Worm (Caenorhabditis elegans) whole organism, young adult: Measurements from ENCODE around the gene far-4.

Source experiments
- B0261.1 ChIP-seq: sonication (generic microtip); optimal IDR thresholded peaks from 2 replicates; lab custom pipeline; 2016; ENCODE audit warnings: mild to moderate bottlenecking, missing genetic modification characterization, moderate library complexity, missing compliant biosample characterization
- F23B12.7 ChIP-seq: sonication (generic microtip); optimal IDR thresholded peaks from 2 replicates; lab custom pipeline; 2017; ENCODE audit warnings: missing genetic modification characterization, mild to moderate bottlenecking, missing compliant biosample characterization, antibody characterized with exemption, moderate library complexity; ENCODE audit not compliant: insufficient read depth
- F57A8.1 ChIP-seq: fragments of 200-800 bp; sonication (Bioruptor generic); optimal IDR thresholded peaks from 2 replicates; lab custom pipeline; 2018; ENCODE audit warnings: mild to moderate bottlenecking, missing genetic modification characterization, moderate library complexity, missing compliant biosample characterization
- F57C9.4 ChIP-seq: sonication (generic microtip); optimal IDR thresholded peaks from 2 replicates; lab custom pipeline; 2017; ENCODE audit warnings: mild to moderate bottlenecking, missing genetic modification characterization, missing compliant biosample characterization
- K12H6.12 ChIP-seq: fragments of 200-800 bp; sonication (Bioruptor generic); optimal IDR thresholded peaks from 2 replicates; lab custom pipeline; 2018; ENCODE audit warnings: mild to moderate bottlenecking, missing genetic modification characterization, missing compliant biosample characterization
- T07F8.4 ChIP-seq: sonication (generic microtip); optimal IDR thresholded peaks from 2 replicates; lab custom pipeline; 2016; ENCODE audit warnings: mild to moderate bottlenecking, missing genetic modification characterization, moderate library complexity, missing compliant biosample characterization
- T26A5.8 ChIP-seq: sonication (generic microtip); optimal IDR thresholded peaks from 2 replicates; lab custom pipeline; 2016; ENCODE audit warnings: missing genetic modification characterization, missing compliant biosample characterization
- Y53G8AR.9 ChIP-seq: fragments of 200-800 bp; sonication (Bioruptor generic); conservative IDR thresholded peaks from 2 replicates; pipeline ENCODE4 v1.3.6; 2022; ENCODE audit warnings: missing genetic modification reagents, missing genetic modification characterization, missing compliant biosample characterization
- Y79H2A.3 ChIP-seq: fragments of 200-800 bp; sonication (Bioruptor generic); conservative IDR thresholded peaks from 2 replicates; pipeline ENCODE4 v1.3.6; 2022; ENCODE audit warnings: missing genetic modification reagents, missing genetic modification characterization, missing compliant biosample characterization
- akir-1 ChIP-seq: fragments of 200-800 bp; sonication (Bioruptor generic); optimal IDR thresholded peaks from 2 replicates; lab custom pipeline; 2018; ENCODE audit warnings: mild to moderate bottlenecking, missing genetic modification characterization, moderate library complexity, missing compliant biosample characterization
- attf-6 ChIP-seq: fragments of 200-800 bp; sonication (Bioruptor generic); IDR thresholded peaks from 2 replicates; pipeline ENCODE4 v1.3.6; 2022; ENCODE audit warnings: missing genetic modification reagents, missing genetic modification characterization, missing compliant biosample characterization
- bed-1 ChIP-seq: fragments of 200-800 bp; sonication (Bioruptor generic); IDR thresholded peaks from 2 replicates; pipeline ENCODE4 v1.3.6; 2022; ENCODE audit warnings: missing genetic modification reagents, missing genetic modification characterization, missing compliant biosample characterization
- ccch-3 ChIP-seq: fragments of 200-800 bp; sonication (Bioruptor generic); optimal IDR thresholded peaks from 2 replicates; lab custom pipeline; 2018; ENCODE audit warnings: mild to moderate bottlenecking, missing genetic modification characterization, missing compliant biosample characterization
- ceh-27 ChIP-seq: fragments of 200-800 bp; sonication (Bioruptor generic); optimal IDR thresholded peaks from 2 replicates; lab custom pipeline; 2018; ENCODE audit warnings: mild to moderate bottlenecking, missing genetic modification characterization, moderate library complexity, missing compliant biosample characterization
- ceh-58 ChIP-seq: fragments of 200-800 bp; sonication (Bioruptor generic); IDR thresholded peaks from 2 replicates; pipeline ENCODE4 v1.3.6; 2022; ENCODE audit warnings: missing genetic modification characterization, missing compliant biosample characterization
- ceh-79 ChIP-seq: sonication (generic microtip); optimal IDR thresholded peaks from 2 replicates; lab custom pipeline; 2017; ENCODE audit warnings: mild to moderate bottlenecking, missing genetic modification characterization, missing compliant biosample characterization
- die-1 ChIP-seq: sonication (generic microtip); optimal IDR thresholded peaks from 2 replicates; lab custom pipeline; 2016; ENCODE audit warnings: missing genotype, mild to moderate bottlenecking, missing genetic modification characterization, missing compliant biosample characterization
- dox-1 ChIP-seq: fragments of 200-800 bp; sonication (Bioruptor generic); IDR thresholded peaks from 2 replicates; pipeline ENCODE4 v1.3.6; 2022; ENCODE audit warnings: missing genetic modification reagents, missing genetic modification characterization, missing compliant biosample characterization
- efl-1 ChIP-seq: fragments of 150-350 bp; optimal IDR thresholded peaks from 2 replicates; lab custom pipeline; 2014; ENCODE audit warnings: missing biosample characterization, missing genetic modification reagents, missing genetic modification characterization
- egl-44 ChIP-seq: fragments of 200-800 bp; sonication (Bioruptor generic); IDR thresholded peaks from 2 replicates; pipeline ENCODE4 v1.3.6; 2022; ENCODE audit warnings: missing genetic modification reagents, missing genetic modification characterization, missing compliant biosample characterization
- ets-4 ChIP-seq: fragments of 200-800 bp; sonication (Bioruptor generic); optimal IDR thresholded peaks from 2 replicates; lab custom pipeline; 2018; ENCODE audit warnings: mild to moderate bottlenecking, missing genetic modification characterization, missing compliant biosample characterization
- gei-17 ChIP-seq: fragments of 200-800 bp; sonication (Bioruptor generic); optimal IDR thresholded peaks from 2 replicates; lab custom pipeline; 2018; ENCODE audit warnings: mild to moderate bottlenecking, missing genetic modification characterization, missing compliant biosample characterization
- him-1 ChIP-seq: sonication (generic microtip); optimal IDR thresholded peaks from 2 replicates; lab custom pipeline; 2016; ENCODE audit warnings: missing genotype, missing genetic modification reagents, missing genetic modification characterization, missing compliant biosample characterization
- hlh-26 ChIP-seq: fragments of 200-800 bp; sonication (Bioruptor generic); conservative IDR thresholded peaks from 2 replicates; pipeline ENCODE4 v1.3.6; 2022; ENCODE audit warnings: missing genetic modification reagents, missing genetic modification characterization, missing compliant biosample characterization
- hrde-1 ChIP-seq: sonication (generic microtip); optimal IDR thresholded peaks from 2 replicates; lab custom pipeline; 2016; ENCODE audit warnings: missing genetic modification characterization, mild to moderate bottlenecking, missing compliant biosample characterization, moderate library complexity, missing genotype, missing genetic modification reagents, borderline replicate concordance
- hsf-1 ChIP-seq: fragments of 200-800 bp; sonication (Bioruptor generic); IDR thresholded peaks from 2 replicates; pipeline ENCODE4 v1.3.6; 2022; ENCODE audit warnings: missing genetic modification reagents, missing genetic modification characterization, missing compliant biosample characterization
- lin-26 ChIP-seq: fragments of 200-800 bp; sonication (Bioruptor generic); IDR thresholded peaks from 2 replicates; pipeline ENCODE4 v1.3.6; 2022; ENCODE audit warnings: missing genetic modification reagents, missing genetic modification characterization, missing compliant biosample characterization
- madf-10 ChIP-seq: sonication (generic microtip); optimal IDR thresholded peaks from 2 replicates; lab custom pipeline; 2016; ENCODE audit warnings: mild to moderate bottlenecking, missing genetic modification characterization, missing compliant biosample characterization
- nfya-2 ChIP-seq: fragments of 200-800 bp; sonication (Bioruptor generic); IDR thresholded peaks from 2 replicates; pipeline ENCODE4 v1.3.6; 2022; ENCODE audit warnings: missing genetic modification reagents, missing genetic modification characterization, missing compliant biosample characterization
- nfyb-1 ChIP-seq: fragments of 200-800 bp; sonication (Bioruptor generic); IDR thresholded peaks from 2 replicates; pipeline ENCODE4 v1.3.6; 2022; ENCODE audit warnings: missing genetic modification reagents, missing genetic modification characterization, missing compliant biosample characterization
- nhr-120 ChIP-seq: fragments of 200-800 bp; sonication (Bioruptor generic); IDR thresholded peaks from 2 replicates; pipeline ENCODE4 v1.3.6; 2022; ENCODE audit warnings: missing genetic modification characterization, missing compliant biosample characterization
- snpc-3.4 ChIP-seq: sonication (generic microtip); optimal IDR thresholded peaks from 2 replicates; lab custom pipeline; 2017; ENCODE audit warnings: missing genetic modification characterization, mild to moderate bottlenecking, missing compliant biosample characterization, antibody characterized with exemption, moderate library complexity, missing genotype, missing genetic modification reagents
- snpc-4 ChIP-seq, 5 experiments: fragments of 150-350 bp in 1 of 5; sonication (generic microtip) in 4 of 5; optimal IDR thresholded peaks; 2 replicates each; lab custom pipeline; 2014 to 2018; ENCODE audit warnings: missing genetic modification characterization in 5 of 5, missing biosample characterization in 3 of 5, antibody characterized with exemption in 2 of 5, mild to moderate bottlenecking in 2 of 5, missing compliant biosample characterization in 2 of 5, missing genotype in 2 of 5, moderate library complexity in 2 of 5, missing genetic modification reagents in 1 of 5
- somi-1 ChIP-seq: fragments of 200-800 bp; sonication (Bioruptor generic); optimal IDR thresholded peaks from 2 replicates; lab custom pipeline; 2018; ENCODE audit warnings: mild to moderate bottlenecking, missing genetic modification characterization, missing compliant biosample characterization
- sptf-2 ChIP-seq: fragments of 200-800 bp; sonication (Bioruptor generic); optimal IDR thresholded peaks from 2 replicates; lab custom pipeline; 2018; ENCODE audit warnings: mild to moderate bottlenecking, missing genetic modification characterization, missing compliant biosample characterization
- tlf-1 ChIP-seq: fragments of 200-800 bp; sonication (Bioruptor generic); optimal IDR thresholded peaks from 2 replicates; lab custom pipeline; 2018; ENCODE audit warnings: mild to moderate bottlenecking, missing genetic modification characterization, missing compliant biosample characterization
- xnd-1 ChIP-seq: sonication (generic microtip); optimal IDR thresholded peaks from 2 replicates; lab custom pipeline; 2016; ENCODE audit warnings: missing genotype, missing genetic modification reagents, missing genetic modification characterization, missing compliant biosample characterization

The far-4 gene

ce11 chrV:13022265-13022664 lies 22.8 kb upstream of the far-4 start:
- TF ChIP-seq bed-1 (no peak), Y79H2A.3 (GFP tag; lab: Robert Waterston, UW) (no peak), T26A5.8 (tag; lab: Kevin White, UChicago) (no peak), T07F8.4 (no peak), hsf-1 (GFP tag; lab: Robert Waterston, UW) (no peak), Y53G8AR.9 (no peak), die-1 (tag; lab: Kevin White, UChicago) (no peak), snpc-3.4 (tag; lab: Kevin White, UChicago) (no peak), nfyb-1 (GFP tag; lab: Robert Waterston, UW) (no peak), nfya-2 (no peak), K12H6.12 (tag; lab: Kevin White, UChicago) (no peak), F23B12.7 (tag; lab: Kevin White, UChicago) (no peak), efl-1 (GFP tag; lab: Kevin White, UChicago) (no peak)
- TF ChIP-seq, all 124 proteins: peak for 0

- TF ChIP-seq B0261.1 (no peak), ets-4 (GFP tag; lab: Kevin White, UChicago) (no peak), akir-1 (GFP tag; lab: Kevin White, UChicago) (no peak), gei-17 (GFP tag; lab: Kevin White, UChicago) (no peak), attf-6 (GFP tag; lab: Robert Waterston, UW) (no peak), F57A8.1 (GFP tag; lab: Kevin White, UChicago) (no peak), snpc-4 (GFP tag; optimal IDR thresholded peaks at IDR 0.05; lab: Kevin White, UChicago) (no peak), snpc-4 (tag; optimal IDR thresholded peaks at IDR 0.05; lab: Kevin White, UChicago) (no peak), xnd-1 (tag; lab: Kevin White, UChicago) (no peak)
- TF ChIP-seq, all 124 proteins: peak for 0
Observed at ce11 chrV:13021540-13021939, 22.1 kb upstream of the far-4 start.

- TF ChIP-seq ceh-79 (tag; lab: Kevin White, UChicago) (no peak), lin-26 (no peak), hlh-26 (GFP tag; lab: Robert Waterston, UW) (no peak), egl-44 (no peak), sptf-2 (GFP tag; lab: Kevin White, UChicago) (no peak), tlf-1 (GFP tag; lab: Kevin White, UChicago) (no peak), ceh-58 (no peak), ceh-27 (GFP tag; lab: Kevin White, UChicago) (no peak), F57C9.4 (tag; lab: Kevin White, UChicago) (no peak), hrde-1 (no peak), madf-10 (tag; lab: Kevin White, UChicago) (no peak), him-1 (tag; lab: Kevin White, UChicago) (no peak), nfyb-1 (GFP tag; lab: Robert Waterston, UW) (no peak), ccch-3 (GFP tag; lab: Kevin White, UChicago) (no peak), snpc-4 (GFP tag; optimal IDR thresholded peaks at IDR 0.05; lab: Kevin White, UChicago) (no peak), snpc-4 (tag; optimal IDR thresholded peaks at IDR 0.05; lab: Kevin White, UChicago) (no peak), somi-1 (GFP tag; lab: Kevin White, UChicago) (no peak), nhr-120 (GFP tag; lab: Robert Waterston, UW) (no peak), dox-1 (GFP tag; lab: Robert Waterston, UW) (no peak), die-1 (tag; lab: Kevin White, UChicago) (no peak)
Observed at ce11 chrV:13020638-13021037, 21.2 kb upstream of the far-4 start.
